Fruit fly (Drosophila melanogaster): Measurements from ENCODE around the gene CG31693.

dm6 chr2L:22043777-22044176 is 28.8 kb downstream of the CG31693 start, which contains the start of gene CG31601:
- no peak for TF ChIP-seq CG4730 (GFP tag; IDR thresholded peaks at IDR 0.05)
- TF ChIP-seq BtbVII (GFP tag; optimal IDR thresholded peaks at IDR 0.05), result no peak

All from whole organism, embryonic.